Fruit fly (Drosophila melanogaster) whole organism: Measurements from ENCODE around the gene rdx.

Experiments used
- CG8478 ChIP-seq: fragments of >200 bp; optimal IDR thresholded peaks from 2 replicates; lab custom pipeline; 2018; ENCODE audit warnings: inconsistent platforms
- psq ChIP-seq: fragments of >200 bp; optimal IDR thresholded peaks from 2 replicates; lab custom pipeline; 2017
- usp ChIP-seq: fragments of >200 bp; optimal IDR thresholded peaks from 2 replicates; lab custom pipeline; 2017; ENCODE audit warnings: missing biosample characterization, missing genetic modification characterization, mixed read lengths

- TF ChIP-seq usp (GFP tag; lab: Kevin White, UChicago) (no peak), CG8478 (lab: Kevin White, UChicago) (no peak), psq (lab: Kevin White, UChicago) (no peak)
Measured at dm6 chr3R:13981584-13981983, 50.3 kb downstream of the rdx start.
